Fruit fly (Drosophila melanogaster): ENCODE measurements around the gene CG15554.

Gene CG15554

DNA sequence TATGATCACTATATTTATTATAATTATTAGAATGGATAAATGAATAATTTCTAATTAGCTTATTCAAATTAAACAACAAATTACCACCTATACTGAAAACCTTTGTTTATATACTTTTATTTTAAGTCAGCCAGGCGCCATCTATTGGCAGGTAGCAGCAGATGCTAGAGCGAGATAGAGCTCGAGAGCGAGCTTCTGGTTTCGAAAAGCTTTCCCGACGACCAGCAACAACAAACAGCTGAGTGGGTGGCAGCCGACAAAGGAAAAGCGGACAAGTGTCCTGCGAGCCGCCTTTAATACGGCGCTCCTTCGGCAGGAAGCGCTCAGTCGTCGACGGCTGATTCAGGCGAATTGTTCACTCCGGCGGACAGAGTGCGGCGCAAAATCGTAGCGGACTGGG, 8.1 kb downstream of the CG15554 start, which contains the start of gene Gycbeta100B (continued):
- TF ChIP-seq stwl (tag; optimal IDR thresholded peaks at IDR 0.05) (no peak), HLH4C (GFP tag; IDR thresholded peaks at IDR 0.05; ENCODE audit: partially characterized antibody) (no peak), CG12942 (GFP tag; optimal IDR thresholded peaks at IDR 0.05) (no peak), pan (optimal IDR thresholded peaks at IDR 0.05) (no peak), pan (GFP tag; optimal IDR thresholded peaks at IDR 0.05 in 1 of 2, IDR thresholded peaks at IDR 0.05 in 1 of 2) (peak in 1 of 2 experiments; percentile 44), Atf3 (GFP tag; optimal IDR thresholded peaks at IDR 0.05) (no peak), CG12219 (GFP tag; optimal IDR thresholded peaks at IDR 0.05) (peak; percentile 36), HmgZ (tag; optimal IDR thresholded peaks at IDR 0.05) (no peak), Rx (GFP tag; IDR thresholded peaks at IDR 0.05) (no peak), croc (GFP tag; conservative IDR thresholded peaks at IDR 0.05) (no peak), CG2889 (GFP tag; IDR thresholded peaks at IDR 0.05) (no peak), CG10274 (GFP tag; optimal IDR thresholded peaks at IDR 0.05) (no peak), CG4820 (GFP tag; optimal IDR thresholded peaks at IDR 0.05) (no peak), eve (GFP tag; optimal IDR thresholded peaks at IDR 0.05) (no peak), CG15601 (tag; optimal IDR thresholded peaks at IDR 0.05) (peak; percentile 1), Max (GFP tag; optimal IDR thresholded peaks at IDR 0.05) (peak; percentile 1), Fer1 (GFP tag; optimal IDR thresholded peaks at IDR 0.05) (peak; percentile 76), sob (GFP tag; IDR thresholded peaks at IDR 0.05) (0 out of 2 replicates have a peak, but pooled peaks have one; percentile 29), CG13894 (tag; optimal IDR thresholded peaks at IDR 0.05) (peak; percentile 3), pb (GFP tag; optimal IDR thresholded peaks at IDR 0.05) (no peak), CG2116 (GFP tag; optimal IDR thresholded peaks at IDR 0.05) (no peak), gsb-n (tag; optimal IDR thresholded peaks at IDR 0.05) (no peak), gcm (GFP tag; optimal IDR thresholded peaks at IDR 0.05) (no peak), sim (GFP tag; IDR thresholded peaks at IDR 0.05) (no peak), p53 (GFP tag; optimal IDR thresholded peaks at IDR 0.05) (no peak), CG6254 (GFP tag; optimal IDR thresholded peaks at IDR 0.05) (peak; percentile 48), CG12155 (GFP tag; optimal IDR thresholded peaks at IDR 0.05) (no peak), zfh1 (GFP tag; IDR thresholded peaks at IDR 0.05) (no peak), vnd (GFP tag; IDR thresholded peaks at IDR 0.05; ENCODE audit: partially characterized antibody) (no peak), repo (GFP tag; optimal IDR thresholded peaks at IDR 0.05) (no peak), CG11504 (tag; optimal IDR thresholded peaks at IDR 0.05) (peak; percentile 55), mld (GFP tag; IDR thresholded peaks at IDR 0.05; ENCODE audit: partially characterized antibody) (no peak), CG2199 (GFP tag; IDR thresholded peaks at IDR 0.05) (no peak), CG12391 (tag; optimal IDR thresholded peaks at IDR 0.05) (no peak), CG5953 (GFP tag; IDR thresholded peaks at IDR 0.05) (no peak), CG1792 (GFP tag; optimal IDR thresholded peaks at IDR 0.05) (peak; percentile 2), CG17802 (tag; optimal IDR thresholded peaks at IDR 0.05) (peak; percentile 4), CG3726 (GFP tag; IDR thresholded peaks at IDR 0.05) (no peak), BtbVII (GFP tag; optimal IDR thresholded peaks at IDR 0.05) (peak; percentile 66), chn (GFP tag; optimal IDR thresholded peaks at IDR 0.05) (peak; percentile 13), CG3163 (GFP tag; optimal IDR thresholded peaks at IDR 0.05) (no peak), Dp (GFP tag; optimal IDR thresholded peaks at IDR 0.05) (no peak), E2f2 (GFP tag; IDR thresholded peaks at IDR 0.05) (0 out of 2 replicates have a peak, but pooled peaks have one; percentile 7), CG6813 (GFP tag; optimal IDR thresholded peaks at IDR 0.05) (peak; percentile 46), zf30C (GFP tag; optimal IDR thresholded peaks at IDR 0.05) (no peak), Doc2 (GFP tag; IDR thresholded peaks at IDR 0.05) (no peak), ind (GFP tag; optimal IDR thresholded peaks at IDR 0.05) (peak; percentile 30), C15 (GFP tag; IDR thresholded peaks at IDR 0.05) (no peak), CG12236 (GFP tag; optimal IDR thresholded peaks at IDR 0.05) (no peak), al (GFP tag; IDR thresholded peaks at IDR 0.05) (no peak), MBD-R2 (GFP tag; IDR thresholded peaks at IDR 0.05) (no peak), ken (GFP tag; IDR thresholded peaks at IDR 0.05) (0 out of 3 replicates have a peak, but pooled peaks have one; percentile 9)
